Fruit fly (Drosophila melanogaster) S2 (cell line): ENCODE data around the gene nst.

Experiments used
- CG8478 ChIP-seq: fragments of >200 bp; optimal IDR thresholded peaks from 2 replicates; lab custom pipeline; 2018
- CTCF ChIP-seq, 2 experiments: fragments of >200 bp; optimal IDR thresholded peaks; 2 replicates each; lab custom pipeline; 2018

dm6 chr3L:12490418-12491035 lies 39.4 kb downstream of the nst start, which contains the start of gene CG10660:
- no peak for TF ChIP-seq CG8478 (lab: Kevin White, UChicago)
- no peak for TF ChIP-seq CTCF (optimal IDR thresholded peaks at IDR 0.05; lab: Kevin White, UChicago)
